Worm (Caenorhabditis elegans) whole organism, young adult: ENCODE results near the gene dhhc-8.

ENCODE experiments used
- B0019.2 ChIP-seq: fragments of 200-800 bp; sonication (Bioruptor generic); conservative IDR thresholded peaks from 2 replicates; pipeline ENCODE4 v1.3.6; 2022; ENCODE audit warnings: missing genetic modification reagents, missing genetic modification characterization, missing compliant biosample characterization
- B0336.3 ChIP-seq: fragments of 200-800 bp; sonication (Bioruptor generic); IDR thresholded peaks from 2 replicates; pipeline ENCODE4 v1.3.6; 2022; ENCODE audit warnings: missing genetic modification characterization, missing compliant biosample characterization
- C06A6.2 ChIP-seq: fragments of 200-800 bp; sonication (Bioruptor generic); conservative IDR thresholded peaks from 2 replicates; pipeline ENCODE4 v1.3.6; 2022; ENCODE audit warnings: missing genetic modification characterization, missing compliant biosample characterization
- C17E4.6 ChIP-seq: fragments of 200-800 bp; sonication (Bioruptor generic); IDR thresholded peaks from 2 replicates; pipeline ENCODE4 v1.3.6; 2022; ENCODE audit warnings: missing genetic modification reagents, missing genetic modification characterization, missing compliant biosample characterization
- D2030.7 ChIP-seq: fragments of 200-800 bp; sonication (Bioruptor generic); IDR thresholded peaks from 2 replicates; pipeline ENCODE4 v1.3.6; 2022; ENCODE audit warnings: missing genetic modification reagents, missing genetic modification characterization, missing compliant biosample characterization
- F10E7.11 ChIP-seq: sonication (generic microtip); optimal IDR thresholded peaks from 2 replicates; lab custom pipeline; 2017; ENCODE audit warnings: mild to moderate bottlenecking, missing genetic modification characterization, moderate library complexity, missing compliant biosample characterization
- F39B2.1 ChIP-seq: fragments of 200-800 bp; sonication (Bioruptor generic); IDR thresholded peaks from 2 replicates; pipeline ENCODE4 v1.3.6; 2022; ENCODE audit warnings: missing genetic modification reagents, missing genetic modification characterization, missing compliant biosample characterization
- F57A8.1 ChIP-seq: fragments of 200-800 bp; sonication (Bioruptor generic); optimal IDR thresholded peaks from 2 replicates; lab custom pipeline; 2018; ENCODE audit warnings: mild to moderate bottlenecking, missing genetic modification characterization, moderate library complexity, missing compliant biosample characterization
- T26A5.8 ChIP-seq: sonication (generic microtip); optimal IDR thresholded peaks from 2 replicates; lab custom pipeline; 2016; ENCODE audit warnings: missing genetic modification characterization, missing compliant biosample characterization
- Y53G8AR.9 ChIP-seq: fragments of 200-800 bp; sonication (Bioruptor generic); conservative IDR thresholded peaks from 2 replicates; pipeline ENCODE4 v1.3.6; 2022; ENCODE audit warnings: missing genetic modification reagents, missing genetic modification characterization, missing compliant biosample characterization
- Y56A3A.18 ChIP-seq: fragments of 200-800 bp; sonication (Bioruptor generic); IDR thresholded peaks from 2 replicates; pipeline ENCODE4 v1.3.6; 2022; ENCODE audit warnings: missing genetic modification reagents, missing genetic modification characterization, missing compliant biosample characterization
- Y67H2A.10 ChIP-seq: fragments of 200-800 bp; sonication (Bioruptor generic); conservative IDR thresholded peaks from 2 replicates; pipeline ENCODE4 v1.3.6; 2022; ENCODE audit warnings: missing genetic modification reagents, missing genetic modification characterization, missing compliant biosample characterization
- ZK185.1 ChIP-seq: sonication (generic microtip); optimal IDR thresholded peaks from 2 replicates; lab custom pipeline; 2016; ENCODE audit warnings: mild to moderate bottlenecking, missing genetic modification characterization, missing compliant biosample characterization; ENCODE audit not compliant: poor library complexity, severe bottlenecking
- atf-7 ChIP-seq: sonication (generic microtip); optimal IDR thresholded peaks from 2 replicates; lab custom pipeline; 2017; ENCODE audit warnings: mild to moderate bottlenecking, missing genetic modification characterization, missing compliant biosample characterization
- athp-1 ChIP-seq: sonication (generic microtip); optimal IDR thresholded peaks from 2 replicates; lab custom pipeline; 2017; ENCODE audit warnings: mild to moderate bottlenecking, missing genetic modification characterization, missing compliant biosample characterization
- cebp-2 ChIP-seq: fragments of 200-800 bp; sonication (Bioruptor generic); IDR thresholded peaks from 2 replicates; pipeline ENCODE4 v1.3.6; 2022; ENCODE audit warnings: missing genetic modification characterization, missing compliant biosample characterization
- ceh-79 ChIP-seq: sonication (generic microtip); optimal IDR thresholded peaks from 2 replicates; lab custom pipeline; 2017; ENCODE audit warnings: mild to moderate bottlenecking, missing genetic modification characterization, missing compliant biosample characterization
- dpff-1 ChIP-seq: sonication (generic microtip); optimal IDR thresholded peaks from 2 replicates; lab custom pipeline; 2017; ENCODE audit warnings: mild to moderate bottlenecking, missing genetic modification characterization, missing compliant biosample characterization
- efl-1 ChIP-seq: fragments of 150-350 bp; optimal IDR thresholded peaks from 2 replicates; lab custom pipeline; 2014; ENCODE audit warnings: missing biosample characterization, missing genetic modification reagents, missing genetic modification characterization
- egl-44 ChIP-seq: fragments of 200-800 bp; sonication (Bioruptor generic); IDR thresholded peaks from 2 replicates; pipeline ENCODE4 v1.3.6; 2022; ENCODE audit warnings: missing genetic modification reagents, missing genetic modification characterization, missing compliant biosample characterization
- ekl-4 ChIP-seq: fragments of 200-800 bp; sonication (Bioruptor generic); IDR thresholded peaks from 2 replicates; pipeline ENCODE4 v1.3.6; 2022; ENCODE audit warnings: missing genetic modification reagents, missing genetic modification characterization, missing compliant biosample characterization
- him-1 ChIP-seq: sonication (generic microtip); optimal IDR thresholded peaks from 2 replicates; lab custom pipeline; 2016; ENCODE audit warnings: missing genotype, missing genetic modification reagents, missing genetic modification characterization, missing compliant biosample characterization
- hmg-1.2 ChIP-seq: fragments of 200-800 bp; sonication (Bioruptor generic); IDR thresholded peaks from 2 replicates; pipeline ENCODE4 v1.3.6; 2022; ENCODE audit warnings: missing genetic modification reagents, missing genetic modification characterization, missing compliant biosample characterization
- hrde-1 ChIP-seq: sonication (generic microtip); optimal IDR thresholded peaks from 2 replicates; lab custom pipeline; 2016; ENCODE audit warnings: missing genetic modification characterization, mild to moderate bottlenecking, missing compliant biosample characterization, moderate library complexity, missing genotype, missing genetic modification reagents, borderline replicate concordance
- lin-35 ChIP-seq, 3 experiments: fragments of 150-350 bp in 2 of 3; sonication (generic microtip) in 1 of 3; optimal IDR thresholded peaks; 2 replicates each; lab custom pipeline; 2014 to 2018; ENCODE audit warnings: missing biosample characterization in 3 of 3, missing genetic modification characterization in 3 of 3, missing genetic modification reagents in 3 of 3
- lir-1 ChIP-seq: fragments of 200-800 bp; sonication (Bioruptor generic); conservative IDR thresholded peaks from 2 replicates; pipeline ENCODE4 v1.3.6; 2022; ENCODE audit warnings: missing genetic modification reagents, missing genetic modification characterization, missing compliant biosample characterization
- lsl-1 ChIP-seq: fragments of 200-800 bp; sonication (Bioruptor generic); optimal IDR thresholded peaks from 2 replicates; lab custom pipeline; 2018; ENCODE audit warnings: mild to moderate bottlenecking, missing genetic modification characterization, moderate library complexity, missing compliant biosample characterization
- lsy-27 ChIP-seq: sonication (generic microtip); optimal IDR thresholded peaks from 2 replicates; lab custom pipeline; 2017; ENCODE audit warnings: missing genetic modification characterization, mild to moderate bottlenecking, missing compliant biosample characterization, antibody characterized with exemption, missing genotype, borderline replicate concordance; ENCODE audit not compliant: insufficient read depth
- madf-3 ChIP-seq: fragments of 200-800 bp; sonication (Bioruptor generic); IDR thresholded peaks from 2 replicates; pipeline ENCODE4 v1.3.6; 2022; ENCODE audit warnings: missing genetic modification reagents, missing genetic modification characterization, missing compliant biosample characterization
- madf-6 ChIP-seq: fragments of 200-800 bp; sonication (Bioruptor generic); IDR thresholded peaks from 2 replicates; pipeline ENCODE4 v1.3.6; 2022; ENCODE audit warnings: missing genetic modification reagents, missing genetic modification characterization, missing compliant biosample characterization
- madf-8 ChIP-seq: fragments of 200-800 bp; sonication (Bioruptor generic); conservative IDR thresholded peaks from 2 replicates; pipeline ENCODE4 v1.3.6; 2022; ENCODE audit warnings: missing genetic modification reagents, missing genetic modification characterization, missing compliant biosample characterization
- mes-4 ChIP-seq: sonication (generic microtip); optimal IDR thresholded peaks from 2 replicates; lab custom pipeline; 2016; ENCODE audit warnings: missing genotype, missing genetic modification characterization, missing compliant biosample characterization
- mxl-1 ChIP-seq: sonication (generic microtip); optimal IDR thresholded peaks from 2 replicates; lab custom pipeline; 2016; ENCODE audit warnings: missing genetic modification characterization, missing compliant biosample characterization
- nfya-1 ChIP-seq: sonication (generic microtip); optimal IDR thresholded peaks from 2 replicates; lab custom pipeline; 2017; ENCODE audit warnings: antibody characterized with exemption, missing compliant biosample characterization, missing genetic modification characterization, borderline replicate concordance; ENCODE audit not compliant: insufficient read depth
- nhr-179 ChIP-seq: sonication (generic microtip); optimal IDR thresholded peaks from 2 replicates; lab custom pipeline; 2016; ENCODE audit warnings: mild to moderate bottlenecking, missing genetic modification characterization, missing compliant biosample characterization
- rcor-1 ChIP-seq: fragments of 200-800 bp; sonication (Bioruptor generic); IDR thresholded peaks from 2 replicates; pipeline ENCODE4 v1.3.6; 2022; ENCODE audit warnings: missing genetic modification reagents, missing genetic modification characterization, missing compliant biosample characterization
- sdz-38 ChIP-seq: sonication (generic microtip); optimal IDR thresholded peaks from 2 replicates; lab custom pipeline; 2016; ENCODE audit warnings: missing genotype, missing genetic modification characterization, missing compliant biosample characterization
- snpc-1.3 ChIP-seq: sonication (generic microtip); optimal IDR thresholded peaks from 2 replicates; lab custom pipeline; 2017; ENCODE audit warnings: missing genetic modification characterization, mild to moderate bottlenecking, missing compliant biosample characterization, antibody characterized with exemption, moderate library complexity, missing genotype, missing genetic modification reagents; ENCODE audit not compliant: insufficient read depth
- somi-1 ChIP-seq: fragments of 200-800 bp; sonication (Bioruptor generic); optimal IDR thresholded peaks from 2 replicates; lab custom pipeline; 2018; ENCODE audit warnings: mild to moderate bottlenecking, missing genetic modification characterization, missing compliant biosample characterization
- tlf-1 ChIP-seq: fragments of 200-800 bp; sonication (Bioruptor generic); optimal IDR thresholded peaks from 2 replicates; lab custom pipeline; 2018; ENCODE audit warnings: mild to moderate bottlenecking, missing genetic modification characterization, missing compliant biosample characterization
- ztf-26 ChIP-seq: sonication (generic microtip); optimal IDR thresholded peaks from 2 replicates; lab custom pipeline; 2017; ENCODE audit warnings: missing genetic modification characterization, missing compliant biosample characterization
- ztf-6 ChIP-seq: fragments of 200-800 bp; sonication (Bioruptor generic); IDR thresholded peaks from 2 replicates; pipeline ENCODE4 v1.3.6; 2022; ENCODE audit warnings: missing genetic modification reagents, missing genetic modification characterization, missing compliant biosample characterization

Gene dhhc-8

DNA sequence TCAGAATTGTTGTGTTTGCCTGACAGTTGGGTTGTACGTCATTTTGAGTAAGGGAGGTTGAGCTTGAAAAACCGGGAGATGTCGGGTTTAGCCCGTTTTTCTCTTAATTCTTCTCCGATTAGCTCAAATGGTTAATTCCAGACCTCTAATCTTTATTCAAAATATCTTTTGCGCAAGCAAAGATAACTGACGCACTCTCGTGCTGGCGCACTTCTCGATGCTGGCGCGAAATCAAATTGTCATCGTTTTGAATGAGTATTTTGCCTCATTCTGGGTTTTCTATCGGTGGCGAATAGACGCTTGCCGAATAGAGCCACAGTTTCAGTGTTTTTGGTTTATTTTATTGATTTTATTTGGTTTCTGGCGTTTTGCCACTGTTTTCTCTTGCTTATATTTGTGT, 53.2 kb downstream of the dhhc-8 start (continued):
- TF ChIP-seq efl-1 (peak; percentile 45), tlf-1 (GFP tag; lab: Kevin White, UChicago) (no peak), F57A8.1 (GFP tag; lab: Kevin White, UChicago) (no peak), nhr-179 (tag; lab: Kevin White, UChicago) (no peak), somi-1 (no peak), T26A5.8 (tag; lab: Kevin White, UChicago) (no peak), lsy-27 (tag; lab: Kevin White, UChicago) (no peak), egl-44 (GFP tag; lab: Robert Waterston, UW) (no peak), hrde-1 (tag; lab: Kevin White, UChicago) (no peak), madf-8 (GFP tag; lab: Robert Waterston, UW) (peak; percentile 74), him-1 (no peak), madf-3 (GFP tag; lab: Robert Waterston, UW) (no peak), dpff-1 (no peak), C06A6.2 (GFP tag; lab: Robert Waterston, UW) (no peak), ztf-26 (no peak), atf-7 (tag; lab: Kevin White, UChicago) (no peak), rcor-1 (no peak), snpc-1.3 (tag; lab: Kevin White, UChicago) (no peak), madf-6 (GFP tag; lab: Robert Waterston, UW) (peak; percentile 80), Y53G8AR.9 (GFP tag; lab: Robert Waterston, UW) (no peak), mes-4 (tag; lab: Kevin White, UChicago) (no peak), ceh-79 (tag; lab: Kevin White, UChicago) (no peak), C17E4.6 (GFP tag; lab: Robert Waterston, UW) (no peak), B0019.2 (no peak), Y56A3A.18 (GFP tag; lab: Robert Waterston, UW) (no peak), D2030.7 (GFP tag; lab: Robert Waterston, UW) (no peak), ztf-6 (GFP tag; lab: Robert Waterston, UW) (no peak), hmg-1.2 (GFP tag; lab: Robert Waterston, UW) (no peak), athp-1 (no peak), lir-1 (GFP tag; lab: Robert Waterston, UW) (no peak), Y67H2A.10 (GFP tag; lab: Robert Waterston, UW) (no peak), lin-35 (GFP tag; optimal IDR thresholded peaks at IDR 0.05; lab: Kevin White, UChicago) (peak in 1 of 3 experiments; percentile 1), nfya-1 (no peak), sdz-38 (no peak), mxl-1 (tag; lab: Kevin White, UChicago) (no peak), F39B2.1 (GFP tag; lab: Robert Waterston, UW) (no peak), ekl-4 (GFP tag; lab: Robert Waterston, UW) (no peak), cebp-2 (no peak), B0336.3 (GFP tag; lab: Robert Waterston, UW) (no peak), lsl-1 (no peak), ZK185.1 (tag; lab: Kevin White, UChicago) (no peak), F10E7.11 (tag; lab: Kevin White, UChicago) (no peak)
